Fruit fly (Drosophila melanogaster): ENCODE data around the gene CG45544.

The CG45544 gene

DNA sequence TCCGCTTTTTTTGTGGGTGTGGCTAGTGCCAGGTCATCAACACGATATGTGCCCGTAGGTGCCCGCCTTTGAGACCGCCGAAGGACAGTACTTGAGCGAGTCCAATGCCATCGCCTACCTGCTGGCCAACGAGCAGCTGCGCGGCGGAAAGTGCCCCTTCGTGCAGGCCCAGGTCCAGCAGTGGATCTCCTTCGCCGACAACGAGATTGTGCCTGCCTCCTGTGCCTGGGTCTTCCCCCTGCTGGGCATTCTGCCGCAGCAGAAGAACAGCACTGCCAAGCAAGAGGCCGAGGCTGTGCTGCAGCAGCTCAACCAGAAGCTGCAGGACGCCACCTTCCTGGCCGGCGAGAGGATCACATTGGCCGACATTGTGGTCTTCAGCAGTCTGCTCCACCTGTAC, 35.7 kb upstream of the CG45544 start:
- TF ChIP-seq CG17801 (GFP tag; optimal IDR thresholded peaks at IDR 0.05; ENCODE audit: partially characterized antibody) = no peak

DNA sequence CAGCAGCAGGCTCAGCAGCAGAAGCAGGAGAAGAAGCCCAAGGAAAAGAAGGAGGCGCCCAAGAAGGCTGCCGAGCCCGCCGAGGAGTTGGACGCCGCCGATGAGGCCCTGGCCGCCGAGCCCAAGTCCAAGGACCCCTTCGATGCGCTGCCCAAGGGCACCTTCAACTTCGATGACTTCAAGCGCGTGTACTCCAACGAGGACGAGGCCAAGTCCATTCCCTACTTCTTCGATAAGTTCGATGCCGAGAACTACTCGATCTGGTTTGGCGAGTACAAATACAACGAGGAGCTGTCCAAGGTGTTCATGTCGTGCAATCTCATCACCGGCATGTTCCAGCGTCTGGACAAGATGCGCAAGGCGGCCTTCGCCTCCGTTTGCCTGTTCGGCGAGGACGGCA, 35.1 kb upstream of the CG45544 start:
- no peak for TF ChIP-seq CG17801 (GFP tag; optimal IDR thresholded peaks at IDR 0.05; ENCODE audit: partially characterized antibody)

DNA sequence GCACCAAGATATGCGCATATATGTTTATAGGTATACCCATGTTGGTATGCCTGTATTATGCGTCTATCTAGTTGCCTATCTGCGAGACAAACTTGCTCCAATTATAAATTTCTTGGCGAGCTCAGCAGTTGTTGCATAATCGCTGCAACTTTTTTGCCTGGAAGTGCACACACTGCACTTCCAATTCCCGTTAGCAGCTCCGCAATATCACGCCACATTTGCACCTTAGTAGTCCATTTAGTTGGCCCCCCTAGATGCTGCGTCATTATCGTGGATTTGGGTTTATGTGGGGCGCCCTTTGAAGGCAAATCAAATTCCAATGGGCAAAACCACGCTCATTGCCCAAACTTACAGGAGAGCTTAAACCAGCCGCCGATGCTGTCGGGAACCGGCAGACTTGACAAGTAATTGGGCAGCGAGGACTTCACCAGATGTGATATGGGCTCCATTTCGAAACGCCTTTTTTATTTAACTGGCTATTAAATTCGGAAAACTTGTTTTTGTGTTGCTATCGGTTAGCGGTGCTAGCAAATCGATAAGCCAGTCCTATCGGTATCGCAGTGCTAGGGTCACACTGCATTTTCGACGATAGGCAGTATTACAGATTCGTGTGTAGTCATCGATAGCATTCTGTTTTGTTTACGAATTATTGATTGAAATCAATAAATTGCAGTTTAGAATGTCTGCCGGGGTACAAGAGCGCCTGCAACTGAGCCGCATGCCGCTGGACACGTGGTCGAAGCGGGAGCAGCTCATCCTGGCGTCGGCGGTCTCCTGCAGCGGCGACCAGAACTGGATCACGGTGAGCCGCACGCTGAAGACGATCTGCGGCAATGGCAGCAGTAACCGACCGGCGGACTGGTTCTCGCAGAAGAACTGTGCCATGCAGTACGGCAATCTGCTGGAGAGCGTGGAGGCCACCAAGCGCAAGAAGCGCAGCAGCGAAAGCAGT, 33.1 kb upstream of the CG45544 start, which contains the start of the genes Cisd2 and Brd8:
Gene Cisd2, minus strand, starts transcription at position 538 of the 952 bp plus-strand sequence.
Gene Brd8, plus strand, starts transcription at position 595 of the 952 bp plus-strand sequence.
- peak; percentile 64 for TF ChIP-seq CG17801 (GFP tag; optimal IDR thresholded peaks at IDR 0.05; ENCODE audit: partially characterized antibody)

- no peak for TF ChIP-seq CG17801 (GFP tag; optimal IDR thresholded peaks at IDR 0.05; ENCODE audit: partially characterized antibody)
Observed at dm6 chr3R:29227675-29228211, 28.5 kb upstream of the CG45544 start, which contains the start of gene CG14507. CG14507 (minus strand) TSS chr3R:29227725.

- TF ChIP-seq CG17801 (GFP tag; optimal IDR thresholded peaks at IDR 0.05; ENCODE audit: partially characterized antibody) = peak; percentile 40
Observed at dm6 chr3R:29228745-29229448, 27.4 kb upstream of the CG45544 start, which contains the start of gene Usp1. Usp1 (plus strand) TSS chr3R:29229161.

DNA sequence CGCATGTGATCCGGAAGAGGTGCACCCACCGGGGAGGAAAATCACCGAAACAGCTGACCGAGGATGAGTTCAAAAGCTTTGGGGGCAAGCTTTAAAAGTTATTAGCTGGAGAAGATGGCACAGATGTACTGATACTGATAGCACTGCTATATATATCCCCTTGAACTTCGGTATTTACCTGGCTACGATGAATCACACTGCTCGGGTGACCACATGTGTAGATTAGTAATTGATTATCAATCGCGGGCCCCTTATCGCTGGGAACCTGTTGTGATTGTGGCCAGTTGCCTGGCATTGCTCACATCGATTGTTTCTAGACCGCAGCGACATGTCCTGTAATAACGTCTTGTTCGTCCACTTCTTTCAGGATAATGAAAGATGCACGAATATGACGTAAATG, 26.3 kb upstream of the CG45544 start:
- TF ChIP-seq CG17801 (GFP tag; optimal IDR thresholded peaks at IDR 0.05; ENCODE audit: partially characterized antibody) = no peak

DNA sequence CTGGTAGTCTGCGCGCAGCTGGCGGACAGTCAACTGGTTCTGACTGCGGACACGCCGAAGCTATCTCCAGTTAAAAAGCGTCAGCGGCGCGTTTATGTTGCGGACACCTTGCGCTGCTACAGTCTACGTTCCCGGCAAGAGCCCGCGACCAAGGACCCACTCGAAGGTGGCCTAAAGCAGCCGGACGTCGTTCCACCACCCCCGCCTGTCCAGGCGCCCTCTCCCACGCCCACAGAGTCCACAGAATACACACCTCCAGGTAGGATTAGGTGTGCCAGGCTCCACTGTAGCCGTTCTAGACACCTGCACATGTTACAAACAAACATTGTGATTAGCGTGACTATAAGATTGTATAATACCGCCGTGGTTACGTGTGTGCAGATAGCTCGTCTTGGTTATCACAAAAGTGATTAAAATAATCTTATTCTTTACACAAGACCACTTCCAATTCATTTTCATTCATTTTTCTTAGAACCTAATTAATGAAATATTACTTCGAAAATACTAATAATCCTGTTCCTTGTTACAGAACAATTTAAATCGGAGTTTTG, 25.7 kb upstream of the CG45544 start:
- no peak for TF ChIP-seq CG17801 (GFP tag; optimal IDR thresholded peaks at IDR 0.05; ENCODE audit: partially characterized antibody)

dm6 chr3R:29238623-29239022, 17.7 kb upstream of the CG45544 start, which contains the start of gene CG11951:
CG11951 (minus strand) TSS chr3R:29238723.
- no peak for TF ChIP-seq CG17801 (GFP tag; optimal IDR thresholded peaks at IDR 0.05; ENCODE audit: partially characterized antibody)

DNA sequence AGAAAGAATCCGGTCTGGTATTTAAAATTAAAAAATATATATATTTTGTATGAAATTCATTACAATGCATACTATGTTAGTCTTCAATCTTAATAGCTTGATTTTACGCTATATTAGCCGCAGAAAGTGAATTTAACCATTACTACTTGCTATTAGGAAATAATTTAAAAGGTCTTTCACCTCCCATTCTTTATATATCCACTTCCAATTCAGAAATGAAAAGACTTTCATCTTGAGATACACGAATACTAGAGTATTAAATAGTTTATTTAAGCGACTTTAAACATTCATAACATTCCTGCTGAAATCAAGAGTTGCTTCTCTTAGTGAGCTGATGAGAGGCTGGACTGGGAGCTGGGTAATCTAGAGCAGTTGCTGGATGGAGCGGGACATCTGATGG, 11.6 kb upstream of the CG45544 start, which contains the start of gene CG31445:
Gene CG31445, minus strand, starts transcription at position 101 of the 400 bp plus-strand sequence.
- no peak for TF ChIP-seq CG17801 (GFP tag; optimal IDR thresholded peaks at IDR 0.05; ENCODE audit: partially characterized antibody)

DNA sequence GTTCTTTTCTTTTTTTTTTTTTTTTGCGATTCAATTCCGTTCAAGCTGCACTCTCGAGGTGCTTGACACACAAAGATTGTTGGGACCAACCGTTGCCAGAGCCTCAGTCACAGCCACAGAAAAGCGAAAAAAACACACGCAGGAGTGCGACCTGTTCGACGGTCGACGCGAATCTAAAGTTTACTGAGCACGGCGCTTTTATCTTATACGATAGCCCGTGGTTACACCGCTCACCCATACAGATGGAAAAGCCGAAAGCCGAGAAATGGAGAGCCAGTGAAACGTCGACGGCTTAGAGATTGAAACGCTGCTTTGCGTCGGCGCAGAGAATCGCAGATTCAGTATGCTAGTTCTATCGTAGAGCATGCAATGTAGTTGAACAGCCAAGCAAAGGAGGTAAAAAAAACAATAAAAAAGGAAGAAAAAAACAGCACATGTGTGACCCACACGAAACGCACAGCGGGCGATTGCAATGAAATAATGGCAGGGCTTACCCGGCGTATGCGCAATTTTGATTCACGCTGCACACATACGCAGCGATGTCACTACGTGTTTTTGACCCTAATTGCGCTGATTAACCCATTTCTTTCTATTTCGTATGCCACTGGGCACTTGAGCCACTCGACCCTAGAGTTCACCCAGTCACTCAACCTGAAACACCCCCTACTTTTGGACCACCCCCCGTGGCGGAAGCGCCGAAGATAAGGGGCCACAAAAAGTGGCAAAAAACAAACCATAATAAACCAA, 5.8 kb upstream of the CG45544 start, which contains the start of gene SP1029:
Gene SP1029, minus strand, starts transcription at position 180 of the 747 bp plus-strand sequence.
- TF ChIP-seq CG17801 (GFP tag; optimal IDR thresholded peaks at IDR 0.05; ENCODE audit: partially characterized antibody) = no peak

- TF ChIP-seq CG17801 (GFP tag; optimal IDR thresholded peaks at IDR 0.05; ENCODE audit: partially characterized antibody) = no peak
Observed at dm6 chr3R:29251418-29251817, 4.9 kb upstream of the CG45544 start.

dm6 chr3R:29253874-29254273, 2.4 kb upstream of the CG45544 start:
- TF ChIP-seq CG17801 (GFP tag; optimal IDR thresholded peaks at IDR 0.05; ENCODE audit: partially characterized antibody) = no peak

- TF ChIP-seq CG17801 (GFP tag; optimal IDR thresholded peaks at IDR 0.05; ENCODE audit: partially characterized antibody) = peak; percentile 44
Observed at dm6 chr3R:29254383-29254782, 1.9 kb upstream of the CG45544 start.

All from ovary, adult (tissue).